Worm (Caenorhabditis elegans) whole organism, L1 larva: ENCODE data around the gene F21D5.4.

Experiments
- ama-1 ChIP-seq: fragments of 150-350 bp; optimal IDR thresholded peaks from 2 replicates; lab custom pipeline; 2014
- lin-15B ChIP-seq: fragments of 150-350 bp; sonication (generic microtip); optimal IDR thresholded peaks from 3 replicates; lab custom pipeline; 2014; ENCODE audit warnings: missing biosample characterization, missing genetic modification characterization

- TF ChIP-seq ama-1 (no peak), lin-15B (tag; lab: Kevin White, UChicago) (no peak)
Measured at ce11 chrIV:8730469-8730868, 7.4 kb upstream of the F21D5.4 start, which contains the start of gene F21D5.3.
